Worm (Caenorhabditis elegans): Measurements from ENCODE around the gene mdt-30.

ce11 chrIII:8036497-8036896 is 8.7 kb upstream of the mdt-30 start:
- no peak for TF ChIP-seq B0310.2 (tag; optimal IDR thresholded peaks at IDR 0.05)
- TF ChIP-seq tra-4 (tag; optimal IDR thresholded peaks at IDR 0.05), result no peak
- no peak for TF ChIP-seq hmg-4 (GFP tag; optimal IDR thresholded peaks at IDR 0.05)
- no peak for TF ChIP-seq aly-1 (tag; optimal IDR thresholded peaks at IDR 0.05)
